Worm (Caenorhabditis elegans): ENCODE data around the gene B0303.14.

ce11 chrIII:8718592-8718991 lies 2.6 kb upstream of the B0303.14 start:
- TF ChIP-seq lin-15B (tag; optimal IDR thresholded peaks at IDR 0.05), result no peak
- no peak for TF ChIP-seq unc-86 (tag; optimal IDR thresholded peaks at IDR 0.05)
- no peak for TF ChIP-seq nhr-11 (tag; optimal IDR thresholded peaks at IDR 0.05)
- no peak for TF ChIP-seq mab-9 (GFP tag; IDR thresholded peaks at IDR 0.05)
- TF ChIP-seq ces-1 (GFP tag; optimal IDR thresholded peaks at IDR 0.05), result no peak
- TF ChIP-seq nhr-12 (tag; optimal IDR thresholded peaks at IDR 0.05), result no peak
- no peak for TF ChIP-seq swsn-7 (tag; optimal IDR thresholded peaks at IDR 0.05)
- TF ChIP-seq elt-2 (tag; optimal IDR thresholded peaks at IDR 0.05), result no peak
- no peak for TF ChIP-seq nhr-237 (tag; optimal IDR thresholded peaks at IDR 0.05)

Data from whole organism, L1 larva.